Worm (Caenorhabditis elegans) whole organism, L4 larva: ENCODE results near the gene srp-8.

Source experiments
- F10B5.3 ChIP-seq: sonication (generic microtip); optimal IDR thresholded peaks from 2 replicates; lab custom pipeline; 2016; ENCODE audit warnings: mild to moderate bottlenecking, missing genetic modification characterization, missing compliant biosample characterization
- F49E8.2 ChIP-seq: sonication (generic microtip); optimal IDR thresholded peaks from 2 replicates; lab custom pipeline; 2016; ENCODE audit warnings: missing compliant biosample characterization, mild to moderate bottlenecking, missing genetic modification characterization, borderline replicate concordance
- R02D3.7 ChIP-seq: fragments of 150-350 bp; sonication (generic microtip); optimal IDR thresholded peaks from 3 replicates; lab custom pipeline; 2014; ENCODE audit warnings: missing biosample characterization, missing genetic modification characterization
- T20F7.1 ChIP-seq: fragments of 200-800 bp; sonication (Bioruptor generic); optimal IDR thresholded peaks from 2 replicates; lab custom pipeline; 2018; ENCODE audit warnings: mild to moderate bottlenecking, missing genetic modification characterization, missing compliant biosample characterization
- ZK546.5 ChIP-seq, 2 experiments: sonication (generic microtip); optimal IDR thresholded peaks; 2 replicates each; lab custom pipeline; 2017; ENCODE audit warnings: missing biosample characterization in 2 of 2, missing genetic modification characterization in 2 of 2
- aha-1 ChIP-seq: fragments of 150-350 bp; peaks from one replicate; lab custom pipeline; 2014; ENCODE audit warnings: missing biosample characterization, missing genetic modification characterization
- ama-1 ChIP-seq: fragments of 150-350 bp; optimal IDR thresholded peaks from 2 replicates; lab custom pipeline; 2014; ENCODE audit warnings: inconsistent platforms, mixed read lengths
- ceh-82 ChIP-seq: sonication (generic microtip); optimal IDR thresholded peaks from 2 replicates; lab custom pipeline; 2017; ENCODE audit warnings: missing biosample characterization, missing genetic modification characterization
- ces-1 ChIP-seq: fragments of 150-350 bp; sonication (generic microtip); optimal IDR thresholded peaks from 4 replicates; lab custom pipeline; 2014; ENCODE audit warnings: missing biosample characterization, missing genetic modification reagents, missing genetic modification characterization
- daf-16 ChIP-seq, 3 experiments: sonication (generic microtip); optimal IDR thresholded peaks; 2 replicates each; lab custom pipeline; 2016 to 2017; ENCODE audit warnings: missing genetic modification characterization in 3 of 3, missing genetic modification reagents in 3 of 3, mild to moderate bottlenecking in 2 of 3, missing compliant biosample characterization in 2 of 3, missing biosample characterization in 1 of 3, moderate library complexity in 1 of 3
- dmd-8 ChIP-seq: fragments of 200-800 bp; sonication (Bioruptor generic); IDR thresholded peaks from 2 replicates; pipeline ENCODE4 v1.3.6; 2022; ENCODE audit warnings: missing genetic modification characterization, missing compliant biosample characterization
- dmd-9 ChIP-seq: fragments of 200-800 bp; sonication (Bioruptor generic); IDR thresholded peaks from 2 replicates; pipeline ENCODE4 v1.3.6; 2022; ENCODE audit warnings: missing genetic modification reagents, missing genetic modification characterization, missing compliant biosample characterization
- dve-1 ChIP-seq: sonication (generic microtip); optimal IDR thresholded peaks from 2 replicates; lab custom pipeline; 2017; ENCODE audit warnings: antibody characterized with exemption, mild to moderate bottlenecking, missing genetic modification characterization, missing compliant biosample characterization; ENCODE audit not compliant: insufficient read depth
- fos-1 ChIP-seq: fragments of 150-350 bp; optimal IDR thresholded peaks from 2 replicates; lab custom pipeline; 2014; ENCODE audit warnings: missing biosample characterization, missing genetic modification characterization
- hlh-30 ChIP-seq: sonication (generic microtip); optimal IDR thresholded peaks from 2 replicates; lab custom pipeline; 2017; ENCODE audit warnings: antibody characterized with exemption, mild to moderate bottlenecking, missing genetic modification characterization, missing compliant biosample characterization; ENCODE audit not compliant: insufficient read depth
- hmg-1.1 ChIP-seq: fragments of 200-800 bp; sonication (Bioruptor generic); IDR thresholded peaks from 2 replicates; pipeline ENCODE4 v1.3.6; 2022; ENCODE audit warnings: missing genetic modification reagents, missing genetic modification characterization, missing compliant biosample characterization
- lin-29 ChIP-seq: fragments of 200-800 bp; sonication (Bioruptor generic); IDR thresholded peaks from 2 replicates; pipeline ENCODE4 v1.3.6; 2022; ENCODE audit warnings: missing genetic modification reagents, missing genetic modification characterization, missing compliant biosample characterization
- lin-38 ChIP-seq: fragments of 200-800 bp; sonication (Bioruptor generic); IDR thresholded peaks from 2 replicates; pipeline ENCODE4 v1.3.6; 2022; ENCODE audit warnings: missing genetic modification reagents, missing genetic modification characterization, missing compliant biosample characterization
- lin-39 ChIP-seq: fragments of 150-350 bp; optimal IDR thresholded peaks from 2 replicates; lab custom pipeline; 2014; ENCODE audit warnings: missing biosample characterization, missing genetic modification reagents, missing genetic modification characterization
- mdl-1 ChIP-seq, 2 experiments: fragments of 150-350 bp in 1 of 2; sonication (generic microtip) in 1 of 2; optimal IDR thresholded peaks; 2 replicates each; lab custom pipeline; 2014 to 2017; ENCODE audit warnings: missing biosample characterization in 2 of 2, missing genetic modification characterization in 2 of 2
- mes-2 ChIP-seq: sonication (generic microtip); optimal IDR thresholded peaks from 2 replicates; lab custom pipeline; 2016; ENCODE audit warnings: missing genotype, mild to moderate bottlenecking, missing genetic modification characterization, missing compliant biosample characterization; ENCODE audit not compliant: poor library complexity, severe bottlenecking
- mxl-3 ChIP-seq: fragments of 200-800 bp; sonication (Bioruptor generic); optimal IDR thresholded peaks from 2 replicates; lab custom pipeline; 2018; ENCODE audit warnings: mild to moderate bottlenecking, missing genetic modification characterization, missing compliant biosample characterization
- nhr-11 ChIP-seq: fragments of 150-350 bp; optimal IDR thresholded peaks from 2 replicates; lab custom pipeline; 2014; ENCODE audit warnings: missing biosample characterization, missing genetic modification characterization
- nhr-111 ChIP-seq: fragments of 200-800 bp; sonication (Bioruptor generic); optimal IDR thresholded peaks from 2 replicates; lab custom pipeline; 2018; ENCODE audit warnings: mild to moderate bottlenecking, missing genetic modification characterization, missing compliant biosample characterization
- nhr-237 ChIP-seq: sonication (generic microtip); optimal IDR thresholded peaks from 2 replicates; lab custom pipeline; 2017; ENCODE audit warnings: missing biosample characterization, missing genetic modification characterization
- nhr-28 ChIP-seq: fragments of 150-350 bp; optimal IDR thresholded peaks from 2 replicates; lab custom pipeline; 2014; ENCODE audit warnings: missing biosample characterization, missing genetic modification characterization
- nhr-48 ChIP-seq: sonication (generic microtip); optimal IDR thresholded peaks from 2 replicates; lab custom pipeline; 2016; ENCODE audit warnings: mild to moderate bottlenecking, missing genetic modification characterization, missing compliant biosample characterization
- nhr-77 ChIP-seq: fragments of 150-350 bp; optimal IDR thresholded peaks from 2 replicates; lab custom pipeline; 2014; ENCODE audit warnings: missing biosample characterization, missing genetic modification characterization
- snpc-1.2 ChIP-seq: fragments of 200-800 bp; sonication (Bioruptor generic); IDR thresholded peaks from 2 replicates; pipeline ENCODE4 v1.3.6; 2022; ENCODE audit warnings: missing genetic modification reagents, missing genetic modification characterization, missing compliant biosample characterization
- unc-39 ChIP-seq: sonication (generic microtip); optimal IDR thresholded peaks from 2 replicates; lab custom pipeline; 2017; ENCODE audit warnings: missing biosample characterization, missing genetic modification characterization
- unc-62 ChIP-seq, 3 experiments: fragments of 150-350 bp in 1 of 3; sonication (generic microtip); optimal IDR thresholded peaks in 2 of 3; peaks in 1 of 3; 1 replicate in 1 of 3; 2 replicates in 2 of 3; lab custom pipeline; 2014 to 2017; ENCODE audit warnings: missing biosample characterization in 3 of 3, missing genetic modification characterization in 3 of 3, missing genetic modification reagents in 3 of 3, missing genotype in 1 of 3

Gene srp-8

DNA sequence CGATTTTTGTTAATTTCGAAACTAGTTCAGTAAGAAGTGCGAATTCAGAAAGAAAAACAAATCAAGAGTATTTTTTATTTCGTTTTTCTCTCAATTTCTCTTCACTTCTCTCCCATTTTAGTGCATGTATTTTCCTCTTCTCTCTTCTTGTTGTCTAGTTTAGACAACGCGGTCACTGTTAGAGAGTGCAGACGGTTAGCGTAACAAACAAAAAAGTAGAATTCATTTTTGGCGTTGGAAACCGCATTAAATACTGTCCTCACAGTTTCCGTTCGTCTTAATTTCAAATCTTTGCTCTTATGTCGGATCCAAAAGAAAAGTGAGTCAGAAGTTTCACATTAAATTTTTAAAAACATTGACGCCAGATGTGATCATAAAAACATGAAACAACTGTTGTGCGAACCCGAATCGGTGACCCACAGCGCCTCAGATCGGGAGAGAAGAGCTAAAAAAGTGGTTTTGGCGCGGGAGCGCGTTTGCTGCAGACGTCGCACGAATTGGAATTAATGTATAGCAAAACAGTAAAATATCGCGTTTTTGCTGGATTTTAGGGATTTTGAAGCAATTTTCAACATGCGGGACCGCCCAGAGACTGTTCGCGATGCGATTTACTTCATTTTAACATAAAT, 4.5 kb upstream of the srp-8 start, which contains the start of gene srp-7 (continued):
- TF ChIP-seq ceh-82 (tag; lab: Kevin White, UChicago) = no peak
- TF ChIP-seq mxl-3 = peak; percentile 5
- TF ChIP-seq mes-2 = no peak
- TF ChIP-seq lin-29 (GFP tag; lab: Robert Waterston, UW) = no peak
- TF ChIP-seq dmd-8 (GFP tag; lab: Robert Waterston, UW) = no peak

DNA sequence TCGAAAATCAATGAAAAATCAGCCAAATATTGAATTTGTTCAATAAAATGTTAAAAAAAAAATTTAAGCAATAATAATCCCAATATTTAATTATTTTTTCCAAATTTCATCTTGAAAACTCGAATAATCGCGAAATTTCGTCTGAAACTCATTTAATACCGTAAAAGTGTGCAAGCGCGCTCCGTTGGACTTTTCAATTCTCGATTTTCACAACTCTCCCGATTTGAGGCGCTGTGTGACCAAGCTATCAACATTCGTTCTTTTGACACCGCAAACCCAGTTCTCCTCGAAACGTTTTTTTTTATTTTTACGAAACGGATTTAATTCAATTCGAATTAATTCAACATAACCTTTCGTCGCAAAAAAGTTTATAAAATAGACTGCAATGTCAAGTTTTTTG, 2.7 kb upstream of the srp-8 start:
- TF ChIP-seq lin-38 = peak; percentile 68

DNA sequence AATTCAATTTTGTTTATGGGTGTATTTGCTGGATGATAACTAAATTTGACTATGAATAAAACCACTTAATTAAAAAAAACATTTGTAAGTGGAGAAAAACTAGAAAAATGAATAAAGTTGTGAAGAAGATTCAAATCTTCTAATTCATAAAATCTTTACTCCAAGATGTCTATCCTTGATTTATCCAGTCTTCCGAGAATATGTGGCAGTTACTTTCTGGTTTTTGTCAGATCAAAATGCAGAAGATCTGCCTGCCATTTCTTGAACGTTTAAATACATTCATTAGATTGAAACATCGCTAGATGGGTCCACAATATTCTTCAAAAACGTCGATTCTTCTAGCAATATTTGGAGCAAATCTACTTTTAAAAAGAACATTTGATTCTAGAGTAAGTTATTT, 2.3 kb downstream of the srp-8 start, which contains the start of gene F20D6.2:
Gene F20D6.2, plus strand, starts transcription at position 301 of the 400 bp plus-strand sequence.
- TF ChIP-seq aha-1 (tag; lab: Kevin White, UChicago) (peak; percentile 68), unc-62 (GFP tag; optimal IDR thresholded peaks at IDR 0.05 in 1 of 2; lab: Kevin White, UChicago) (peak in 1 of 2 experiments; percentile 1), unc-62 (tag; optimal IDR thresholded peaks at IDR 0.05; lab: Kevin White, UChicago) (no peak), ama-1 (lab: Kevin White, UChicago) (no peak)
- TF ChIP-seq, all 104 proteins: peak for 2

DNA sequence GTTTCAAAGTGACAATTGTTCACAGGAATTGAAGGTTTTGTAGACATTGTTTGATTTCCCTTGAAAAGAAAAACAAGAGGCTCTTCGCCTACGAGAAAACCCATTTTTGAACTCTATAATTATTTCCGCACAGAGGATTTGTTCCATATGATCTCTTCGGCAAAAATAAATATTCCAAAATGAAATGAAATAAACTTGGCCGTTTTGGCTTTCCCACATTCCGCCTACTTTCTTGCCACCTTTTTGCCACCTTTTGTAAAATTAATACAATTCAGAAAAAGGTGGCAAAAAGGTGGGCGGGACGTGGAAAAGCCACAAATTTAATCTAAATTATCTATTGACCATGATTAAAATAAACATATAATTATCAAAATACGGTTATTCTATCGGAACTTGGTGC, 4.9 kb downstream of the srp-8 start, which contains the start of gene F20D6.15:
Gene F20D6.15, minus strand, starts transcription at position 47 of the 400 bp plus-strand sequence.
- TF ChIP-seq ces-1 (GFP tag; lab: Kevin White, UChicago) (no peak), dmd-9 (no peak), aha-1 (tag; lab: Kevin White, UChicago) (peak; percentile 94), nhr-111 (GFP tag; lab: Kevin White, UChicago) (no peak), nhr-28 (tag; lab: Kevin White, UChicago) (no peak), F49E8.2 (tag; lab: Kevin White, UChicago) (no peak)

DNA sequence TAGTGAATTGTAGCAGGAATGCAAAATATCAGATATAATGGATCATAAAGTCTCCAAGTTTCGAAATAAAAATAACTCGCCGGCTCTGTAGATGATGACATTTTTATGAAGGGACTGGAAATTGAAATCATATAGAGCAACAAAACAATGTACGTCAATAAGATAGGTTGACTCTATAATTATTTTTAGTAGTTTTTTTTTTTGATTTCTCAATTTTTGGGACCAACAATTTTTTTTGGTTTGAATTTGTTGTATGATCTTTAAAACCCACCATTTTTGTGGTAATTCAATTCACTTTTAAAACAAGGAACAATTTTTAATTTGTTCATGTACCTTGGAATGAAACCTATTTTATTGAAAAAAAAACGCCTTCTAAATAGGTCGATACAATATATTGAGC, 6.5 kb downstream of the srp-8 start, which contains the start of gene F20D6.12:
Gene F20D6.12, minus strand, starts transcription at position 101 of the 400 bp plus-strand sequence.
- no peak for TF ChIP-seq ZK546.5 (tag; optimal IDR thresholded peaks at IDR 0.05; lab: Kevin White, UChicago)

DNA sequence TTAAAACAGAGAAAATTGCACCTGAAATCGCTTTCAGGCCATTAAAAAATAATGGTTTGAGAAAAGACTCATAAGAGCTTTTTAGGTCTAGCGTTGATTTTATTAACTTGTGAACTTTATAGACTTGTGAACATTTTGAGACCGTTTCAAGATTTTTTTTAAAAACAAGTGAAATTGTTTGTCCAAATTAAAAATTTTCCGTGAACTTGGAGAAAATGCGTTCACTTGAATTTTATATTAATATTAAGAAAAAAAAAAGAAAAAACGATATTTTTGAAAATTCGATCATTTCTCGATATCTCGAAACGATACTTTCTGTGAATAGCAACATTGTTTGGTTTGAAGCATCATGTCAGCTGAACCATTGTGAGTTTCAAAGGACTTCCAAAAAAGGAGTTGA, 6.9 kb downstream of the srp-8 start, which contains the start of gene F20D6.1:
Gene F20D6.1, plus strand, starts transcription at position 301 of the 400 bp plus-strand sequence.
- TF ChIP-seq snpc-1.2 (GFP tag; lab: Robert Waterston, UW) (no peak), nhr-77 (tag; lab: Kevin White, UChicago) (no peak), fos-1 (tag; lab: Kevin White, UChicago) (no peak), hmg-1.1 (no peak), aha-1 (tag; lab: Kevin White, UChicago) (no peak), mdl-1 (tag; optimal IDR thresholded peaks at IDR 0.05; lab: Kevin White, UChicago) (no peak), mxl-3 (no peak), dve-1 (tag; lab: Kevin White, UChicago) (no peak), nhr-48 (no peak), nhr-237 (no peak), unc-39 (tag; lab: Kevin White, UChicago) (no peak), nhr-111 (GFP tag; lab: Kevin White, UChicago) (no peak)
- TF ChIP-seq, all 104 proteins: peak for 0

DNA sequence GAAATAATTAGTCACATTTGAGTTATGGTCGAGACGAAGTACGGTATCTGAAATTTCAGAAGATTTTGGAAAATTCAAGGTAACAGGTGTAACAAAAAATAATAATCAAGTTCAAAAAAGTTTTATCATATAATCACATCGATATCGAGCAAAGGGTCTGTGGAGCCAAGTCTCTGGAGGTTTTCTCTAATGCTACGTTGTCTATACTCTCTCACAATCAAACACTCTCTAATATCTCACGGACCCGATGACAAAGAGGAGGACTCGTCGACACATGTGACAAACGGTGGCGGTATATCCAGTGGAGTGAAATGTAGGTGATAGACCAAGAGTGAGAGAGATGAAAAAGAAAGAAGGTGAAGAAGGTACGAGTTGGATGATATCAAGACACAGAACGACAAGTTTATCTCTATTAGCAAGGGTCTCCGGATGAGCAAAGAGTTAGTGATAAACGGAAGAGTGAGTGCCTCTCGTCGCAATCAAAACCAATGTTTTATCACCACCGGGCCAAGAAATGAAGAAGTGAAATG, 12.5 kb downstream of the srp-8 start, which contains the start of gene F20D6.10:
Gene F20D6.10, minus strand, starts transcription at position 51 of the 530 bp plus-strand sequence.
- TF ChIP-seq ama-1 (lab: Kevin White, UChicago) (no peak), daf-16 (GFP tag; optimal IDR thresholded peaks at IDR 0.05; lab: Kevin White, UChicago) (peak in 1 of 2 experiments; percentile 55), daf-16 (tag; optimal IDR thresholded peaks at IDR 0.05; lab: Kevin White, UChicago) (no peak), F10B5.3 (tag; lab: Kevin White, UChicago) (no peak), lin-39 (tag; lab: Kevin White, UChicago) (no peak), T20F7.1 (GFP tag; lab: Kevin White, UChicago) (no peak), hlh-30 (tag; lab: Kevin White, UChicago) (peak; percentile 41), nhr-237 (no peak), R02D3.7 (tag; lab: Kevin White, UChicago) (no peak), nhr-11 (tag; lab: Kevin White, UChicago) (peak; percentile 34), aha-1 (tag; lab: Kevin White, UChicago) (peak; percentile 58), unc-62 (GFP tag; optimal IDR thresholded peaks at IDR 0.05 in 1 of 2; lab: Kevin White, UChicago) (peak in 1 of 2 experiments; percentile 33), unc-62 (tag; optimal IDR thresholded peaks at IDR 0.05; lab: Kevin White, UChicago) (no peak)
